Fruit fly (Drosophila melanogaster) whole organism, embryonic: ENCODE measurements around the gene dls.

Experiments
- Atf3 ChIP-seq: fragments of 200-800 bp; sonication (Bioruptor generic); optimal IDR thresholded peaks from 3 replicates; lab custom pipeline; 2016; ENCODE audit warnings: missing biosample characterization, missing genetic modification characterization
- CG10147 ChIP-seq: fragments of 200-800 bp; sonication (Bioruptor generic); optimal IDR thresholded peaks from 2 replicates; lab custom pipeline; 2019; ENCODE audit warnings: missing biosample characterization, mild to moderate bottlenecking, missing genetic modification characterization, moderate library complexity
- CG10431 ChIP-seq: fragments of 200-800 bp; sonication (Bioruptor generic); optimal IDR thresholded peaks from 3 replicates; lab custom pipeline; 2018; ENCODE audit warnings: missing biosample characterization, mild to moderate bottlenecking, missing genetic modification characterization
- CG11093 ChIP-seq: fragments of 200-800 bp; sonication (Bioruptor generic); IDR thresholded peaks from 3 replicates; pipeline ENCODE4 v1.3.6; 2022; ENCODE audit warnings: missing biosample characterization, missing genetic modification characterization
- CG11247 ChIP-seq: fragments of 200-800 bp; sonication (Bioruptor generic); IDR thresholded peaks from 2 replicates; pipeline ENCODE4 v1.3.6; 2022; ENCODE audit warnings: missing biosample characterization, missing genetic modification characterization
- CG11398 ChIP-seq: fragments of 200-800 bp; sonication (Bioruptor generic); optimal IDR thresholded peaks from 2 replicates; lab custom pipeline; 2016; ENCODE audit warnings: missing biosample characterization, missing genetic modification characterization
- CG12236 ChIP-seq: fragments of 200-800 bp; sonication (Bioruptor generic); optimal IDR thresholded peaks from 2 replicates; lab custom pipeline; 2016; ENCODE audit warnings: missing biosample characterization, missing genetic modification characterization
- CG12391 ChIP-seq: fragments of 200-800 bp; sonication (Bioruptor generic); optimal IDR thresholded peaks from 3 replicates; lab custom pipeline; 2018; ENCODE audit warnings: missing biosample characterization, mild to moderate bottlenecking, missing genetic modification characterization, moderate library complexity
- CG13894 ChIP-seq: fragments of 200-800 bp; sonication (Bioruptor generic); optimal IDR thresholded peaks from 3 replicates; lab custom pipeline; 2018; ENCODE audit warnings: missing biosample characterization, mild to moderate bottlenecking, missing genetic modification characterization, moderate library complexity
- CG14441 ChIP-seq: fragments of 200-800 bp; sonication (Bioruptor generic); IDR thresholded peaks from 2 replicates; pipeline ENCODE4 v1.3.6; 2022; ENCODE audit warnings: missing biosample characterization, missing genetic modification characterization
- CG14667 ChIP-seq: fragments of 200-800 bp; sonication (Bioruptor generic); IDR thresholded peaks from 2 replicates; pipeline ENCODE4 v1.3.6; 2022; ENCODE audit warnings: missing biosample characterization, missing genetic modification characterization
- CG17328 ChIP-seq: fragments of 200-800 bp; sonication (Bioruptor generic); IDR thresholded peaks from 2 replicates; pipeline ENCODE4 v1.3.6; 2022; ENCODE audit warnings: missing biosample characterization, missing genetic modification characterization
- CG17385 ChIP-seq: fragments of 200-800 bp; sonication (Bioruptor generic); optimal IDR thresholded peaks from 3 replicates; lab custom pipeline; 2018; ENCODE audit warnings: missing biosample characterization, mild to moderate bottlenecking, missing genetic modification characterization
- CG18764 ChIP-seq: fragments of 200-800 bp; sonication (Bioruptor generic); optimal IDR thresholded peaks from 3 replicates; lab custom pipeline; 2016; ENCODE audit warnings: missing biosample characterization, missing genetic modification characterization
- CG2120 ChIP-seq: fragments of 200-800 bp; sonication (Bioruptor generic); optimal IDR thresholded peaks from 3 replicates; lab custom pipeline; 2016; ENCODE audit warnings: missing biosample characterization, missing genetic modification characterization
- CG6254 ChIP-seq: fragments of 200-800 bp; sonication (Bioruptor generic); optimal IDR thresholded peaks from 3 replicates; lab custom pipeline; 2017; ENCODE audit warnings: mild to moderate bottlenecking, missing biosample characterization, missing genetic modification reagents, missing genetic modification characterization
- CG8290 ChIP-seq, 3 experiments: fragments of 200-800 bp; sonication (Bioruptor generic); optimal IDR thresholded peaks; 2 replicates each; lab custom pipeline; 2016 to 2019; ENCODE audit warnings: missing biosample characterization in 3 of 3, missing genetic modification characterization in 3 of 3, mild to moderate bottlenecking in 2 of 3, moderate library complexity in 1 of 3
- CG8924 ChIP-seq: fragments of 200-800 bp; optimal IDR thresholded peaks from 3 replicates; lab custom pipeline; 2019; ENCODE audit warnings: missing biosample characterization, mild to moderate bottlenecking, missing genetic modification characterization, moderate library complexity
- CoRest ChIP-seq: fragments of 200-800 bp; sonication (Bioruptor generic); optimal IDR thresholded peaks from 3 replicates; lab custom pipeline; 2018; ENCODE audit warnings: missing biosample characterization, mild to moderate bottlenecking, missing genetic modification characterization, moderate library complexity
- Dek ChIP-seq: fragments of 200-800 bp; sonication (Bioruptor generic); optimal IDR thresholded peaks from 3 replicates; lab custom pipeline; 2019; ENCODE audit warnings: missing biosample characterization, mild to moderate bottlenecking, missing genetic modification characterization, moderate library complexity
- Drgx ChIP-seq: fragments of 200-800 bp; sonication (Bioruptor generic); IDR thresholded peaks from 2 replicates; pipeline ENCODE4 v1.3.6; 2022; ENCODE audit warnings: missing biosample characterization, missing genetic modification characterization
- Gug ChIP-seq: fragments of 200-800 bp; sonication (Bioruptor generic); IDR thresholded peaks from 4 replicates; pipeline ENCODE4 v1.3.6; 2022; ENCODE audit warnings: missing biosample characterization, missing genetic modification characterization
- H15 ChIP-seq: fragments of 200-800 bp; sonication (Bioruptor generic); IDR thresholded peaks from 3 replicates; pipeline ENCODE4 v1.3.6; 2022; ENCODE audit warnings: missing biosample characterization, missing genetic modification characterization
- Nf-YA ChIP-seq: fragments of 200-800 bp; sonication (Bioruptor generic); IDR thresholded peaks from 2 replicates; pipeline ENCODE4 v1.3.6; 2022; ENCODE audit warnings: missing biosample characterization, missing genetic modification characterization
- Oaz ChIP-seq: fragments of 200-800 bp; sonication (Bioruptor generic); IDR thresholded peaks from 2 replicates; pipeline ENCODE4 v1.3.6; 2022; ENCODE audit warnings: missing biosample characterization, missing genetic modification characterization
- Xbp1 ChIP-seq: fragments of 200-800 bp; sonication (Bioruptor generic); optimal IDR thresholded peaks from 3 replicates; lab custom pipeline; 2016; ENCODE audit warnings: missing biosample characterization, mild to moderate bottlenecking, missing genetic modification characterization
- ash1 ChIP-seq: fragments of 200-800 bp; sonication (Bioruptor generic); optimal IDR thresholded peaks from 2 replicates; lab custom pipeline; 2018; ENCODE audit warnings: missing biosample characterization, mild to moderate bottlenecking, missing genetic modification characterization
- chif ChIP-seq, 2 experiments: fragments of 200-800 bp; sonication (Bioruptor generic); optimal IDR thresholded peaks; 3 replicates each; lab custom pipeline; 2016; ENCODE audit warnings: missing biosample characterization in 2 of 2, missing genetic modification characterization in 2 of 2
- gsb ChIP-seq: fragments of 200-800 bp; sonication (Bioruptor generic); IDR thresholded peaks from 2 replicates; pipeline ENCODE4 v1.3.6; 2022; ENCODE audit warnings: missing biosample characterization, missing genetic modification characterization
- ham ChIP-seq: fragments of 200-800 bp; sonication (Bioruptor generic); IDR thresholded peaks from 2 replicates; pipeline ENCODE4 v1.3.6; 2022; ENCODE audit warnings: missing biosample characterization, missing genetic modification characterization
- ind ChIP-seq: fragments of 200-800 bp; sonication (Bioruptor generic); optimal IDR thresholded peaks from 3 replicates; lab custom pipeline; 2016; ENCODE audit warnings: missing biosample characterization, missing genetic modification characterization
- jing ChIP-seq: fragments of 200-800 bp; sonication (Bioruptor generic); optimal IDR thresholded peaks from 2 replicates; lab custom pipeline; 2018; ENCODE audit warnings: missing biosample characterization, mild to moderate bottlenecking, missing genetic modification characterization
- kah ChIP-seq: fragments of 200-800 bp; sonication (Bioruptor generic); optimal IDR thresholded peaks from 2 replicates; lab custom pipeline; 2018; ENCODE audit warnings: missing biosample characterization, mild to moderate bottlenecking, missing genetic modification characterization
- nmo ChIP-seq: fragments of 200-800 bp; sonication (Bioruptor generic); optimal IDR thresholded peaks from 2 replicates; lab custom pipeline; 2018; ENCODE audit warnings: missing biosample characterization, mild to moderate bottlenecking, missing genetic modification characterization, moderate library complexity
- odd ChIP-seq: fragments of 200-800 bp; sonication (Bioruptor generic); optimal IDR thresholded peaks from 2 replicates; lab custom pipeline; 2017; ENCODE audit warnings: missing biosample characterization, mild to moderate bottlenecking, missing genetic modification characterization
- pan ChIP-seq, 4 experiments: fragments of >200 bp in 3 of 4; fragments of 200-800 bp in 1 of 4; sonication (Bioruptor generic) in 1 of 4; optimal IDR thresholded peaks in 3 of 4; IDR thresholded peaks in 1 of 4; 2 replicates each; pipeline versions ENCODE4 v1.3.6 to Lab custom; 2017 to 2022; ENCODE audit warnings: missing biosample characterization in 2 of 4, missing genetic modification characterization in 2 of 4, mixed read lengths in 1 of 4
- pb ChIP-seq: fragments of 200-800 bp; sonication (Bioruptor generic); optimal IDR thresholded peaks from 3 replicates; lab custom pipeline; 2016; ENCODE audit warnings: missing biosample characterization, missing genetic modification characterization
- pfk ChIP-seq: fragments of 200-800 bp; sonication (Bioruptor generic); optimal IDR thresholded peaks from 2 replicates; lab custom pipeline; 2018; ENCODE audit warnings: missing biosample characterization, mild to moderate bottlenecking, missing genetic modification characterization, moderate library complexity
- pho ChIP-seq: fragments of 200-800 bp; sonication (Bioruptor generic); optimal IDR thresholded peaks from 2 replicates; lab custom pipeline; 2016; ENCODE audit warnings: missing biosample characterization, missing genetic modification characterization
- pzg ChIP-seq: fragments of 200-800 bp; sonication (Bioruptor generic); optimal IDR thresholded peaks from 3 replicates; lab custom pipeline; 2018; ENCODE audit warnings: missing biosample characterization, mild to moderate bottlenecking, missing genetic modification characterization, moderate library complexity
- repo ChIP-seq: fragments of 200-800 bp; sonication (Bioruptor generic); optimal IDR thresholded peaks from 2 replicates; lab custom pipeline; 2016; ENCODE audit warnings: missing biosample characterization, missing genetic modification characterization
- salm ChIP-seq: fragments of 200-800 bp; sonication (Bioruptor generic); optimal IDR thresholded peaks from 2 replicates; lab custom pipeline; 2018; ENCODE audit warnings: missing biosample characterization, mild to moderate bottlenecking, missing genetic modification characterization
- sd ChIP-seq: fragments of 200-800 bp; sonication (Bioruptor generic); optimal IDR thresholded peaks from 3 replicates; lab custom pipeline; 2018; ENCODE audit warnings: missing biosample characterization, mild to moderate bottlenecking, missing genetic modification characterization, moderate library complexity
- slbo ChIP-seq: fragments of 200-800 bp; sonication (Bioruptor generic); IDR thresholded peaks from 2 replicates; pipeline ENCODE4 v1.3.6; 2022; ENCODE audit warnings: missing biosample characterization, missing genetic modification characterization
- stwl ChIP-seq: fragments of 200-800 bp; sonication (Bioruptor generic); optimal IDR thresholded peaks from 3 replicates; lab custom pipeline; 2018; ENCODE audit warnings: missing biosample characterization, mild to moderate bottlenecking, missing genetic modification characterization, moderate library complexity
- tll ChIP-seq, 2 experiments: fragments of 200-800 bp in 1 of 2; fragments of >200 bp in 1 of 2; sonication (Bioruptor generic) in 1 of 2; optimal IDR thresholded peaks; 2 replicates each; lab custom pipeline; 2017 to 2019; ENCODE audit warnings: missing biosample characterization in 2 of 2, missing genetic modification characterization in 2 of 2, mild to moderate bottlenecking in 1 of 2, moderate library complexity in 1 of 2
- toy ChIP-seq: fragments of 200-800 bp; sonication (Bioruptor generic); IDR thresholded peaks from 2 replicates; pipeline ENCODE4 v1.3.6; 2022; ENCODE audit warnings: missing biosample characterization, missing genetic modification characterization
- trh ChIP-seq: fragments of 200-800 bp; sonication (Bioruptor generic); optimal IDR thresholded peaks from 2 replicates; lab custom pipeline; 2016; ENCODE audit warnings: missing biosample characterization, missing genetic modification characterization
- zfh2 ChIP-seq: fragments of 200-800 bp; sonication (Bioruptor generic); optimal IDR thresholded peaks from 2 replicates; lab custom pipeline; 2016; ENCODE audit warnings: missing biosample characterization, missing genetic modification characterization

dls gene

dm6 chr3L:16228659-16229205 is 27.6 kb downstream of the dls start, which contains the start of gene Tmx3 (continued):
- TF ChIP-seq CG14667 (GFP tag; lab: Robert Waterston, UW) (peak; percentile 86), trh (peak; percentile 77), CG11247 (GFP tag; lab: Robert Waterston, UW) (peak; percentile 95), sd (peak; percentile 85), ham (GFP tag; lab: Robert Waterston, UW) (peak; percentile 30; the same call in 1 of the 2 replicates), CG12236 (GFP tag; lab: Kevin White, UChicago) (no peak), Nf-YA (GFP tag; lab: Robert Waterston, UW) (peak; percentile 81), slbo (GFP tag; lab: Robert Waterston, UW) (peak; percentile 96), CG10147 (GFP tag; lab: Kevin White, UChicago) (peak; percentile 88), gsb (GFP tag; lab: Robert Waterston, UW) (no peak), CG8290 (GFP tag; optimal IDR thresholded peaks at IDR 0.05; lab: Kevin White, UChicago) (peak; percentile 83), CG8290 (tag; optimal IDR thresholded peaks at IDR 0.05; lab: Kevin White, UChicago) (peak in 1 of 2 experiments; percentile 19), chif (GFP tag; optimal IDR thresholded peaks at IDR 0.05; lab: Kevin White, UChicago) (peak; percentile 42 to 45), salm (no peak), kah (GFP tag; lab: Kevin White, UChicago) (peak; percentile 66), Dek (tag; lab: Kevin White, UChicago) (peak; percentile 92), CG2120 (peak; percentile 88), CG11093 (GFP tag; lab: Robert Waterston, UW) (peak; percentile 85), CG17385 (peak; percentile 82), stwl (peak; percentile 81), H15 (GFP tag; lab: Robert Waterston, UW) (peak; percentile 92), CG17328 (GFP tag; lab: Robert Waterston, UW) (peak; percentile 89), CG12391 (peak; percentile 96), pb (GFP tag; lab: Kevin White, UChicago) (no peak), tll (GFP tag; optimal IDR thresholded peaks at IDR 0.05; lab: Kevin White, UChicago) (peak in 1 of 2 experiments; percentile 24), jing (GFP tag; lab: Kevin White, UChicago) (peak; percentile 27), Gug (GFP tag; lab: Robert Waterston, UW) (peak; percentile 93), repo (GFP tag; lab: Kevin White, UChicago) (no peak), CG13894 (tag; lab: Kevin White, UChicago) (no peak), CoRest (peak; percentile 95), pfk (no peak), pzg (GFP tag; lab: Kevin White, UChicago) (peak; percentile 53), pho (GFP tag; lab: Kevin White, UChicago) (peak; percentile 71), Xbp1 (peak; percentile 93), CG8924 (peak; percentile 89), CG11398 (GFP tag; lab: Kevin White, UChicago) (no peak), Oaz (GFP tag; lab: Robert Waterston, UW) (peak; percentile 76), ind (GFP tag; lab: Kevin White, UChicago) (peak; percentile 82), CG18764 (peak; percentile 53), nmo (peak; percentile 96), pan (optimal IDR thresholded peaks at IDR 0.05; lab: Kevin White, UChicago) (no peak), pan (GFP tag; optimal IDR thresholded peaks at IDR 0.05 in 1 of 2, IDR thresholded peaks at IDR 0.05 in 1 of 2) (peak in 1 of 2 experiments; percentile 95), ash1 (GFP tag; lab: Kevin White, UChicago) (no peak), zfh2 (GFP tag; lab: Kevin White, UChicago) (peak; percentile 74), CG10431 (GFP tag; lab: Kevin White, UChicago) (peak; percentile 59), Drgx (peak; percentile 90), toy (GFP tag; lab: Robert Waterston, UW) (peak; percentile 72; the same call in 1 of the 2 replicates), Atf3 (GFP tag; lab: Kevin White, UChicago) (peak; percentile 38), CG6254 (GFP tag; lab: Kevin White, UChicago) (peak; percentile 28), odd (GFP tag; lab: Kevin White, UChicago) (no peak), CG14441 (GFP tag; lab: Robert Waterston, UW) (peak; percentile 94)
